Worm (Caenorhabditis elegans): ENCODE results near the gene K07E12.2.

ce11 chrIII:6752612-6753011, 15.5 kb downstream of the K07E12.2 start:
- TF ChIP-seq elt-3 (tag; optimal IDR thresholded peaks at IDR 0.05), result no peak
- TF ChIP-seq ceh-9 (tag; optimal IDR thresholded peaks at IDR 0.05), result no peak
- no peak for TF ChIP-seq nhr-43 (tag; optimal IDR thresholded peaks at IDR 0.05; ENCODE audit: poor library complexity, severe bottlenecking)
- TF ChIP-seq ceh-82 (tag; optimal IDR thresholded peaks at IDR 0.05), result no peak
